Fruit fly (Drosophila melanogaster): ENCODE measurements around the gene mib2.

mib2 gene

dm6 chr2L:19026491-19027197 lies 7.6 kb upstream of the mib2 start (continued):
- no peak for TF ChIP-seq CG15336 (GFP tag; IDR thresholded peaks at IDR 0.05)
- TF ChIP-seq CG6276 (GFP tag; optimal IDR thresholded peaks at IDR 0.05): peak; percentile 24
- TF ChIP-seq CG9139 (GFP tag; optimal IDR thresholded peaks at IDR 0.05): peak; percentile 54
- peak; percentile 57 for TF ChIP-seq Sox14 (GFP tag; optimal IDR thresholded peaks at IDR 0.05)
- TF ChIP-seq OdsH (GFP tag; optimal IDR thresholded peaks at IDR 0.05): peak; percentile 35
- TF ChIP-seq CG6792 (GFP tag; optimal IDR thresholded peaks at IDR 0.05): peak; percentile 41
- TF ChIP-seq CG8119 (GFP tag; IDR thresholded peaks at IDR 0.05): peak; percentile 41; the same call in 1 of the 3 replicates
- no peak for TF ChIP-seq vri (GFP tag; optimal IDR thresholded peaks at IDR 0.05)
- peak; percentile 43 for TF ChIP-seq CG8632 (GFP tag; optimal IDR thresholded peaks at IDR 0.05)
- peak; percentile 44 for TF ChIP-seq CG10631 (GFP tag; optimal IDR thresholded peaks at IDR 0.05)
- TF ChIP-seq ss (GFP tag; optimal IDR thresholded peaks at IDR 0.05): peak; percentile 20 to 74
- TF ChIP-seq CG32006 (GFP tag; optimal IDR thresholded peaks at IDR 0.05): peak; percentile 55
- no peak for TF ChIP-seq CG7368 (GFP tag; optimal IDR thresholded peaks at IDR 0.05)
- TF ChIP-seq Met (GFP tag; optimal IDR thresholded peaks at IDR 0.05): peak; percentile 45
- TF ChIP-seq spab (GFP tag; optimal IDR thresholded peaks at IDR 0.05): peak; percentile 64
- no peak for TF ChIP-seq Eip93F (GFP tag; optimal IDR thresholded peaks at IDR 0.05)
- TF ChIP-seq CG11294 (GFP tag; IDR thresholded peaks at IDR 0.05): no peak
- peak; percentile 27; the same call in 1 of the 3 replicates for TF ChIP-seq CG6163 (GFP tag; IDR thresholded peaks at IDR 0.05)
- TF ChIP-seq CG1621 (tag; optimal IDR thresholded peaks at IDR 0.05): peak; percentile 60
- TF ChIP-seq Ets21C (GFP tag; optimal IDR thresholded peaks at IDR 0.05): peak; percentile 29
- TF ChIP-seq salr (GFP tag; optimal IDR thresholded peaks at IDR 0.05): peak; percentile 32
- no peak for TF ChIP-seq fd85E (GFP tag; optimal IDR thresholded peaks at IDR 0.05)
- peak; percentile 34 for TF ChIP-seq acj6 (GFP tag; optimal IDR thresholded peaks at IDR 0.05)
- no peak for TF ChIP-seq Gug (GFP tag; IDR thresholded peaks at IDR 0.05)
- peak; percentile 42 for TF ChIP-seq Eip75B (GFP tag; optimal IDR thresholded peaks at IDR 0.05)
- TF ChIP-seq fkh (GFP tag; optimal IDR thresholded peaks at IDR 0.05): no peak
- TF ChIP-seq Sox102F (GFP tag; optimal IDR thresholded peaks at IDR 0.05): peak; percentile 21
- TF ChIP-seq lz (GFP tag; optimal IDR thresholded peaks at IDR 0.05): peak; percentile 29
- peak; percentile 13 for TF ChIP-seq CG16779 (tag; optimal IDR thresholded peaks at IDR 0.05)

- no peak for TF ChIP-seq salr (GFP tag; optimal IDR thresholded peaks at IDR 0.05)
- TF ChIP-seq CG16779 (tag; optimal IDR thresholded peaks at IDR 0.05): no peak
- no peak for TF ChIP-seq Hr38 (GFP tag; optimal IDR thresholded peaks at IDR 0.05)
- no peak for TF ChIP-seq eg (GFP tag; IDR thresholded peaks at IDR 0.05)
- no peak for TF ChIP-seq Met (GFP tag; optimal IDR thresholded peaks at IDR 0.05)
- no peak for TF ChIP-seq dac (GFP tag; optimal IDR thresholded peaks at IDR 0.05)
- TF ChIP-seq CG31627 (GFP tag; optimal IDR thresholded peaks at IDR 0.05): no peak
- TF ChIP-seq CG34406 (GFP tag; optimal IDR thresholded peaks at IDR 0.05): no peak
- no peak for TF ChIP-seq Lpt (GFP tag; optimal IDR thresholded peaks at IDR 0.05)
- TF ChIP-seq CG6792 (GFP tag; optimal IDR thresholded peaks at IDR 0.05): no peak
- no peak for TF ChIP-seq OdsH (GFP tag; optimal IDR thresholded peaks at IDR 0.05)
- no peak for TF ChIP-seq Ets21C (GFP tag; optimal IDR thresholded peaks at IDR 0.05)
- TF ChIP-seq CG6163 (GFP tag; IDR thresholded peaks at IDR 0.05): no peak
- TF ChIP-seq CG3032 (tag; optimal IDR thresholded peaks at IDR 0.05): no peak
These were observed 6.9 kb upstream of the mib2 start, which contains the start of gene Sidpn for dm6 chr2L:19027246-19027886. TSS of gene Sidpn (plus strand) at chr2L:19027710.

- TF ChIP-seq CG34406 (GFP tag; optimal IDR thresholded peaks at IDR 0.05) (no peak), CG16779 (tag; optimal IDR thresholded peaks at IDR 0.05) (no peak), CG11762 (GFP tag; optimal IDR thresholded peaks at IDR 0.05; ENCODE audit: insufficient read depth) (no peak), Ets21C (GFP tag; optimal IDR thresholded peaks at IDR 0.05) (no peak), lz (GFP tag; optimal IDR thresholded peaks at IDR 0.05) (no peak), CG31627 (GFP tag; optimal IDR thresholded peaks at IDR 0.05) (no peak), CG32006 (GFP tag; optimal IDR thresholded peaks at IDR 0.05) (no peak), ss (GFP tag; optimal IDR thresholded peaks at IDR 0.05) (no peak), net (GFP tag; optimal IDR thresholded peaks at IDR 0.05) (no peak), Hr4 (GFP tag; optimal IDR thresholded peaks at IDR 0.05) (no peak), Sox14 (GFP tag; optimal IDR thresholded peaks at IDR 0.05) (no peak), CG7368 (GFP tag; optimal IDR thresholded peaks at IDR 0.05) (no peak), CG8119 (GFP tag; IDR thresholded peaks at IDR 0.05) (no peak)
These were observed 956 bp upstream of the mib2 start, which contains the start of gene hook for dm6 chr2L:19033288-19033687. TSS of gene hook (minus strand) at chr2L:19033498.
